Worm (Caenorhabditis elegans): ENCODE measurements around the gene lec-11.

The lec-11 gene

ce11 chrIV:6541435-6541834 lies 48.5 kb downstream of the lec-11 start, which contains the start of gene C01G5.25:
TSS of gene C01G5.25 (plus strand) at chrIV:6541684.
- TF ChIP-seq lsy-2 (tag; optimal IDR thresholded peaks at IDR 0.05): peak in 1 of 2 experiments; percentile 9
- no peak for TF ChIP-seq sma-3 (GFP tag; optimal IDR thresholded peaks at IDR 0.05)
- no peak for TF ChIP-seq elt-1 (tag; optimal IDR thresholded peaks at IDR 0.05)
- no peak for TF ChIP-seq elt-3 (tag; optimal IDR thresholded peaks at IDR 0.05)
- no peak for TF ChIP-seq aly-2 (tag; optimal IDR thresholded peaks at IDR 0.05)
- peak; percentile 50 for TF ChIP-seq unc-55 (GFP tag; optimal IDR thresholded peaks at IDR 0.05)
- no peak for TF ChIP-seq peb-1 (tag; optimal IDR thresholded peaks at IDR 0.05)

Data from whole organism, L2 larva.